Fruit fly (Drosophila melanogaster): Measurements from ENCODE around the gene chinmo.

The chinmo gene

DNA sequence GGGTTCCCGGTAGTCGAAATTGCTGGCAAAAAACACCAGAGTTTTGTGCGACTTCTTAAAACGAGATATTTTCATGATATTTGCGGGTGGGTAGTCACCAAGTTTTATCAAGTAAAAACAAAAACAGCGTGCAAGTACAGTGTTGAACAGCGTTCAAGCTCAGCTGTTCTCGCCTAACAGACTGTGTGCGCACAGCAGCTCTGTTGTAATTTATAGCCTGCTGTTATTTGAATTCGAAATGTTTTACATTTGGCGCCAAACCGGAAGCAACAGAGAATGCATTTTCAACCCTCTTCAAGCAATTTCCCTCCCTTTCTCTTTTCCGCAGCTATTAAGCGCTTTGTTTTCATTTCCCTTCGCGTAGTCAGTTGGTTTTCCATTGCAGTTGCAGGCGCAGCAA lies 81.1 kb downstream of the chinmo start, which contains the start of the genes CG17652 and CG17646 (continued):
- TF ChIP-seq Usf (GFP tag; optimal IDR thresholded peaks at IDR 0.05): no peak
- TF ChIP-seq chm (GFP tag; IDR thresholded peaks at IDR 0.05): 0 out of 2 replicates have a peak, but pooled peaks have one; percentile 51
- peak; percentile 14 for TF ChIP-seq gsb-n (tag; optimal IDR thresholded peaks at IDR 0.05)
- TF ChIP-seq BEAF-32 (GFP tag; optimal IDR thresholded peaks at IDR 0.05): no peak
- 0 out of 2 replicates have a peak, but pooled peaks have one; percentile 25 for TF ChIP-seq sna (GFP tag; IDR thresholded peaks at IDR 0.05; ENCODE audit: partially characterized antibody)
- peak; percentile 6 for TF ChIP-seq CG12659 (GFP tag; optimal IDR thresholded peaks at IDR 0.05)
- TF ChIP-seq stc (GFP tag; IDR thresholded peaks at IDR 0.05): no peak
- TF ChIP-seq Fer3 (tag; optimal IDR thresholded peaks at IDR 0.05): no peak
- TF ChIP-seq CG17385 (GFP tag; optimal IDR thresholded peaks at IDR 0.05): peak; percentile 44
- TF ChIP-seq Atf3 (GFP tag; optimal IDR thresholded peaks at IDR 0.05): no peak

DNA sequence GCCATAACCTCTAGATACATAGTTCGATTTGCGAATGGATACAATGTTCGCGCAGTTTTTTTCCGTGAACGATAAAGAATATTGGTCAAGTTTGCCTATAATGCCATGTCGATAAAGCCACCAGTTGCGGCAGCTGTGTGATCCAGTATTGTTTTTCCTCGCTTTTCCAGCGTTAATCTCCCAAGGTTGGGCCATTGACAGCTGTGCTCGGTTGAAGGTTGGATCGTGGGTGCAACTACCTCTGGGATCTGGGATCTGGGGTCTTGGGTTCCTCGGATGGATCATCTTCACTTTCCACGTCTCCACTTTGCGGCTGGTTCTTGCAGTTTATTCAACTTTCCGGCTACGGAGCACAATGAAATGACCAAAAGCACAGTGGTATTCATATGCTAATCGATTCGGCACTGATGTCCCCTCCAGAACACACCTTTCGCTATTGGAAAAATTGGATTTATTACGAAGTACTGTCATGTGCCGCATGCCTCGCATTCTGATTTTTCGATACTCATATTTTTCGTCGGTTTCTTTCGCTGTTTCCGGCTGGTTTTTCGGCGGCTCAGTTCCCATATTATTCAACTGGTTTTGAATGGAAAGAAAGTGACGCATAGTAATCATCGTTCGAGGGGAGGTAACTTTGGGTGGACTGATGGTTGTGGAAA lies 82.2 kb downstream of the chinmo start:
- TF ChIP-seq Med (GFP tag): peak; percentile 33
- no peak for TF ChIP-seq grau (tag; optimal IDR thresholded peaks at IDR 0.05)
- peak; percentile 67 for TF ChIP-seq kni (GFP tag; optimal IDR thresholded peaks at IDR 0.05)
- 0 out of 4 replicates have a peak, but pooled peaks have one; percentile 22 for TF ChIP-seq chinmo (GFP tag; IDR thresholded peaks at IDR 0.05; ENCODE audit: partially characterized antibody)
- no peak for TF ChIP-seq CG13775 (GFP tag; optimal IDR thresholded peaks at IDR 0.05)
- TF ChIP-seq CG11247 (GFP tag; IDR thresholded peaks at IDR 0.05): no peak

DNA sequence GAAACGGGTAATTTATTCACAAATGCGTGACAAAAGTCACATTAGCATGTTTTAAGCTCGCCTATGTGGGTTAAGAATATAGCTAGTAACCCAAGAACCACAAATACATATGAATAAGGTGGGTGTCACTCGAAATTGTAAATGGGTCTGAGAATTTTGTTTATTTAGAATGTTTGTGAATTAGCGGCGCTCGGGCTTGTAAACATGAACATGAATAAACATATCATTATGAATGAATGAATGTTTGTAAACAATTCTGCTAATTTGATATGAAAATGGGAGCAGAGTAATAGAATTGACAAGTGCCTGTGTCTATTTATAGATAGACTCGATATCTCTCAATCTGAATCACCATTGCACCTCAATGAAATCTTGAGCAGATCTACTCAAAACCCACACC lies 84.1 kb downstream of the chinmo start:
- TF ChIP-seq CG3407 (GFP tag; optimal IDR thresholded peaks at IDR 0.05) (peak; percentile 45), bsh (GFP tag; optimal IDR thresholded peaks at IDR 0.05) (peak in 1 of 2 experiments; percentile 39), CG3281 (GFP tag; optimal IDR thresholded peaks at IDR 0.05) (peak; percentile 40), gem (tag; optimal IDR thresholded peaks at IDR 0.05) (peak; percentile 22), CG8290 (GFP tag; optimal IDR thresholded peaks at IDR 0.05) (no peak), CG8290 (tag; optimal IDR thresholded peaks at IDR 0.05) (peak in 1 of 2 experiments; percentile 27), MTF-1 (GFP tag; optimal IDR thresholded peaks at IDR 0.05; ENCODE audit: borderline replicate concordance) (peak; percentile 6), ab (GFP tag; optimal IDR thresholded peaks at IDR 0.05) (no peak), fd64A (GFP tag; optimal IDR thresholded peaks at IDR 0.05) (peak; percentile 12), lmd (GFP tag; IDR thresholded peaks at IDR 0.05) (no peak), CG10209 (GFP tag; optimal IDR thresholded peaks at IDR 0.05) (no peak), tx (GFP tag; optimal IDR thresholded peaks at IDR 0.05) (no peak), CG17359 (tag; optimal IDR thresholded peaks at IDR 0.05) (peak; percentile 10), CG17568 (GFP tag; optimal IDR thresholded peaks at IDR 0.05) (peak; percentile 58), pzg (GFP tag; optimal IDR thresholded peaks at IDR 0.05) (no peak), vvl (GFP tag; IDR thresholded peaks at IDR 0.05) (peak; percentile 16; the same call in 1 of the 2 replicates), unpg (GFP tag; optimal IDR thresholded peaks at IDR 0.05) (peak; percentile 22), CG14710 (tag; optimal IDR thresholded peaks at IDR 0.05) (peak; percentile 13), CG2678 (tag; optimal IDR thresholded peaks at IDR 0.05) (peak; percentile 17), CG13894 (tag; optimal IDR thresholded peaks at IDR 0.05) (peak; percentile 38), CG12769 (tag; optimal IDR thresholded peaks at IDR 0.05) (peak; percentile 1), CG2875 (GFP tag; optimal IDR thresholded peaks at IDR 0.05) (peak; percentile 9), CG15011 (GFP tag; optimal IDR thresholded peaks at IDR 0.05) (no peak), CG6791 (GFP tag; IDR thresholded peaks at IDR 0.05; ENCODE audit: partially characterized antibody) (no peak), ind (GFP tag; optimal IDR thresholded peaks at IDR 0.05) (no peak), CG10321 (GFP tag; IDR thresholded peaks at IDR 0.05) (no peak), Fer3 (tag; optimal IDR thresholded peaks at IDR 0.05) (peak; percentile 9), PHDP (tag; optimal IDR thresholded peaks at IDR 0.05) (peak; percentile 9), ATbp (GFP tag; optimal IDR thresholded peaks at IDR 0.05) (peak; percentile 43), CG2202 (tag; optimal IDR thresholded peaks at IDR 0.05) (peak; percentile 2), CG15601 (tag; optimal IDR thresholded peaks at IDR 0.05) (peak; percentile 49)
